Fruit fly (Drosophila melanogaster): Measurements from ENCODE around the gene CG42488.

DNA sequence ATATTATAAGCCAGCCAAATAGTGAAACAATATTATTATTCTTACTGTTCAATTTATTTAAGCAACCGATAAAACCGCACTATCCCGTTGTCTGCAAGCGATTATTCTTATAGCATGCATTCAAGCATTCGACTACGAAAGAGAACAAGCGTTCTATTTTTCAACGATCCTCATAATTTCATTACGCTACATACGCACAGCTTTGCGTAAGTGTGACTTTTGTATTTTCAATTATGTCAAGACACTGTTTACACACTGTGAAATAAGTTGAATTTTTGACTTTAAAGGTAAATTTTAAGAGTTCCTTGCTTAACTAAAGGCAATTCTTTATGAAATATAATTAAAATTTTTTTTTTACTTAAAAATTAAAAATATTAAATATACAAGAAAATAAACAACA, 12.2 kb downstream of the CG42488 start, which contains the start of gene CG33494:
- TF ChIP-seq pan (optimal IDR thresholded peaks at IDR 0.05) (no peak), usp (GFP tag; optimal IDR thresholded peaks at IDR 0.05) (no peak), CG8478 (optimal IDR thresholded peaks at IDR 0.05) (no peak), psq (optimal IDR thresholded peaks at IDR 0.05) (no peak), EcR (GFP tag; optimal IDR thresholded peaks at IDR 0.05) (no peak), Dll (optimal IDR thresholded peaks at IDR 0.05) (no peak)
